Worm (Caenorhabditis elegans): ENCODE results near the gene F43H9.3.

Gene F43H9.3

DNA sequence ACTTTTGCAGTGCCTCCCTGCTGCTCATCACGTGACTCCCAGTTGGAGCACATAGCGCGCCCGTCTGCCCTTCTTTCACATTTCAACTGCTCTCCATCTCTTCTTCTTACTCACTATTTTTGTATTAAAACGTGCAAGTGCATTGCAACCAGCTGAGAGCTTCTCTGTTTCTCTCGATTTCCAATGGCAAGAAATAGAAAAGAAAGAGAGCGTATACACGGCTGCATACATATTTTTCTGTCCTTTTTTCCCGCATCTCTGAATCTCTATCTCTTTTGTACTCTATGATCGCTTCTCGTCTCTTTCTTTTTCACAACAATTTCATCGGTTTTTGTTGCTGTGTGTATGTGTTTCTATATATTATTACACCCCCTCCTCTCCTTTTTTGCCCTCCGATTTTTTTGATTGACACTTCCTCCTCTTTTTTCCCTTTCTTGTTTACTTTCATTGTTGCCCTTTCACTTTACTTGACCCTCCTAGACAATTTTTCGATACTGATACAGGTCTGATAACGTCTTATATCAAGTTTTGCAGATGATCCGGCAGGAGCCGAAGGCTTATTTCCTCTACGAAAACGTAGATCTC, 23.7 kb downstream of the F43H9.3 start, which contains the start of gene Y97E10AR.1 (continued):
- TF ChIP-seq unc-55 (GFP tag; optimal IDR thresholded peaks at IDR 0.05) = peak; percentile 67
- no peak for TF ChIP-seq ceh-6 (GFP tag; optimal IDR thresholded peaks at IDR 0.05)
- no peak for TF ChIP-seq ahr-1 (tag; optimal IDR thresholded peaks at IDR 0.05)
- TF ChIP-seq lin-11 (tag; optimal IDR thresholded peaks at IDR 0.05) = no peak
- TF ChIP-seq ceh-14 (tag; optimal IDR thresholded peaks at IDR 0.05) = peak; percentile 77
- TF ChIP-seq fkh-10 (GFP tag; optimal IDR thresholded peaks at IDR 0.05) = no peak
- TF ChIP-seq C08G9.2 (tag; optimal IDR thresholded peaks at IDR 0.05) = peak; percentile 18
- no peak for TF ChIP-seq unc-3 (GFP tag; conservative IDR thresholded peaks at IDR 0.05)
- TF ChIP-seq unc-3 (tag; optimal IDR thresholded peaks at IDR 0.05) = peak; percentile 47
- no peak for TF ChIP-seq hlh-13 (GFP tag; optimal IDR thresholded peaks at IDR 0.05)
- TF ChIP-seq madf-2 (tag; optimal IDR thresholded peaks at IDR 0.05) = peak; percentile 36
- TF ChIP-seq ref-2 (tag; optimal IDR thresholded peaks at IDR 0.05) = peak; percentile 53
- peak; percentile 86 for TF ChIP-seq unc-42 (tag; optimal IDR thresholded peaks at IDR 0.05)
- no peak for TF ChIP-seq T23F11.4 (GFP tag; optimal IDR thresholded peaks at IDR 0.05)
- no peak for TF ChIP-seq unc-86 (tag; optimal IDR thresholded peaks at IDR 0.05)
- TF ChIP-seq odd-2 (tag; optimal IDR thresholded peaks at IDR 0.05) = no peak
- TF ChIP-seq mec-3 (tag; optimal IDR thresholded peaks at IDR 0.05; ENCODE audit: borderline replicate concordance) = no peak
- no peak for TF ChIP-seq K02D7.2 (tag; optimal IDR thresholded peaks at IDR 0.05)
- TF ChIP-seq gmeb-2 (tag; optimal IDR thresholded peaks at IDR 0.05) = no peak
- TF ChIP-seq nhr-11 (tag; optimal IDR thresholded peaks at IDR 0.05) = no peak
- TF ChIP-seq ttx-3 (tag; optimal IDR thresholded peaks at IDR 0.05) = no peak
- TF ChIP-seq Y22D7AL.16 (tag; optimal IDR thresholded peaks at IDR 0.05) = no peak
- peak; percentile 92 for TF ChIP-seq hlh-30 (tag; optimal IDR thresholded peaks at IDR 0.05; ENCODE audit: insufficient read depth)
- TF ChIP-seq ets-4 (tag; optimal IDR thresholded peaks at IDR 0.05) = peak; percentile 61
- peak; percentile 12 for TF ChIP-seq pqm-1 (tag; optimal IDR thresholded peaks at IDR 0.05)
- no peak for TF ChIP-seq hlh-6 (tag; optimal IDR thresholded peaks at IDR 0.05)
- TF ChIP-seq fax-1 (tag; optimal IDR thresholded peaks at IDR 0.05) = no peak
- TF ChIP-seq syd-9 (tag; optimal IDR thresholded peaks at IDR 0.05) = peak; percentile 73
- peak; percentile 68 for TF ChIP-seq pros-1 (tag; optimal IDR thresholded peaks at IDR 0.05)
- no peak for TF ChIP-seq pat-9 (tag; optimal IDR thresholded peaks at IDR 0.05)
- no peak for TF ChIP-seq nhr-232 (tag; optimal IDR thresholded peaks at IDR 0.05)
- no peak for TF ChIP-seq npax-4 (tag; optimal IDR thresholded peaks at IDR 0.05)
- no peak for TF ChIP-seq ama-1 (optimal IDR thresholded peaks at IDR 0.05)
- no peak for TF ChIP-seq pha-2 (tag; optimal IDR thresholded peaks at IDR 0.05)
- TF ChIP-seq elt-4 (tag; optimal IDR thresholded peaks at IDR 0.05) = no peak
- peak; percentile 31 for TF ChIP-seq C38D4.7 (GFP tag; optimal IDR thresholded peaks at IDR 0.05)
- TF ChIP-seq pha-4 (tag; optimal IDR thresholded peaks at IDR 0.05) = no peak
- peak; percentile 50 for TF ChIP-seq ceh-30 (tag; optimal IDR thresholded peaks at IDR 0.05)
- no peak for TF ChIP-seq eyg-1 (tag; optimal IDR thresholded peaks at IDR 0.05)
- no peak for TF ChIP-seq sox-4 (tag; optimal IDR thresholded peaks at IDR 0.05)
- TF ChIP-seq sdc-2 (tag; optimal IDR thresholded peaks at IDR 0.05) = peak; percentile 29
- TF ChIP-seq ceh-24 (tag; optimal IDR thresholded peaks at IDR 0.05) = no peak
- no peak for TF ChIP-seq dmd-4 (tag; optimal IDR thresholded peaks at IDR 0.05; ENCODE audit: borderline replicate concordance)
- peak; percentile 34 for TF ChIP-seq ceh-2 (tag; optimal IDR thresholded peaks at IDR 0.05)
- peak; percentile 77 for TF ChIP-seq hlh-8 (tag; optimal IDR thresholded peaks at IDR 0.05)
- peak; percentile 98 for TF ChIP-seq ceh-18 (tag; optimal IDR thresholded peaks at IDR 0.05)
- no peak for TF ChIP-seq ceh-45 (GFP tag; IDR thresholded peaks at IDR 0.05)
